Fruit fly (Drosophila melanogaster) Kc167 (cell line): ENCODE measurements around the gene CG8149.

Experiments used
- Myc ChIP-seq: fragments of >200 bp; optimal IDR thresholded peaks from 2 replicates; lab custom pipeline; 2017; ENCODE audit warnings: missing external identifiers
- Sin3A ChIP-seq: fragments of >200 bp; optimal IDR thresholded peaks from 2 replicates; lab custom pipeline; 2018; ENCODE audit warnings: missing external identifiers
- h ChIP-seq: fragments of >200 bp; optimal IDR thresholded peaks from 3 replicates; lab custom pipeline; 2018; ENCODE audit warnings: missing external identifiers
- insv ChIP-seq: fragments of >200 bp; optimal IDR thresholded peaks from 3 replicates; lab custom pipeline; 2018; ENCODE audit warnings: missing external identifiers
- ttk ChIP-seq: sonication (Bioruptor generic); optimal IDR thresholded peaks from 2 replicates; lab custom pipeline; 2017; ENCODE audit warnings: missing external identifiers

DNA sequence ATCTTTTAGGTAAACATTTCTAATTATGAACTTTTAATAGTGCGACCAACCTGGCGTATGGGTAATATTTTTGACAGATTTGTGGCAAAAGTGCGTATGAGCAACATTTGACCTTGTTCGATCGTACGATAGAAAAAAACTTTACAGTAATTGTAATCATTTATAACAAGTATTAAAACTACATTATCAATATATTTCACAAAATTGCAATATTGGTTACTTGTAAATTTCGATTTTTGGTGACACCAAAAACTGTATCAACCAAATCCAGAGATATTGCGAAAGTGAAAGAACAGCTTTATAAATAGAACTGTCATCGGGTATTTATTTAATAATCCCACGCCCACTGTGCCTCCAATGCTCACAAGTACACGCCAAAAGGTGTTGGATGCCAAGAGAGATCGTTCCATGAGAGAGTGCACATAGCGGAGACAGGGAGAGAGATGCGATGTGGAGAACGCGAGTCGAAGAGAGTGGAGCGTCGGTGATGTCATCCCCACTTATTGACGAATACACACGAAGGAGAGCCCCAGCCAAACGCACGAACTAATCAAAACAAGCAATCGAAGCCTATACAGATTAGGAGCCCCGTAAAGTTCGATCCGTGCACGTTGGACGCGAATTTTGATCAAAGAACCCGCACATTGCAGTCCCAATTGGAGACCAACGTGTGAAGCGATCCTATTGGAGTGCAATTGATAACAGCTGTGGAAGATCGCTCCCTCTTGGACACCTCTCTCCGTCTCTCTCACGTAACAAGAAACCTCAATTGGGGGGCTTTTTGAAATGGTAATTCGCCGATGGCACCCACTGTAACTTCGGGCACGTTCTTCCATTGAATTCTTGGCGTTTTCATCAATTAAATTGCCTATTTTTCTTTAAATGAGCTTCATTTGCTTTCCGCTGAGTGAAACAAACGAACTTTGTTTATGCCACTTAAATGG is 29.0 kb downstream of the CG8149 start:
- TF ChIP-seq Myc (lab: Kevin White, UChicago) (no peak), Sin3A (lab: Kevin White, UChicago) (no peak), h (lab: Kevin White, UChicago) (no peak), ttk (lab: Kevin White, UChicago) (no peak), insv (lab: Kevin White, UChicago) (no peak)
